Fruit fly (Drosophila melanogaster) whole organism, larva: ENCODE results near the gene GckIII.
A peak's percentile ranks its signal among the peaks of the same experiment; 100 is the strongest.

ENCODE experiments used
- noc ChIP-seq: fragments of 200-800 bp; sonication (Bioruptor generic); optimal IDR thresholded peaks from 3 replicates; lab custom pipeline; 2019; ENCODE audit warnings: missing biosample characterization, mild to moderate bottlenecking, missing genetic modification characterization, moderate library complexity

The GckIII gene

dm6 chr3R:17060244-17060664 is 25.1 kb upstream of the GckIII start:
- TF ChIP-seq noc, result peak; percentile 71

dm6 chr3R:17060809-17061394 is 24.4 kb upstream of the GckIII start:
- no peak for TF ChIP-seq noc

dm6 chr3R:17061736-17062371 is 23.5 kb upstream of the GckIII start:
- no peak for TF ChIP-seq noc

dm6 chr3R:17062705-17063104 is 22.6 kb upstream of the GckIII start:
- TF ChIP-seq noc, result no peak

- TF ChIP-seq noc, result peak; percentile 17
Observed at dm6 chr3R:17063763-17064162, 21.6 kb upstream of the GckIII start.

dm6 chr3R:17065018-17065784 is 20.1 kb upstream of the GckIII start:
- peak; percentile 98 for TF ChIP-seq noc

DNA sequence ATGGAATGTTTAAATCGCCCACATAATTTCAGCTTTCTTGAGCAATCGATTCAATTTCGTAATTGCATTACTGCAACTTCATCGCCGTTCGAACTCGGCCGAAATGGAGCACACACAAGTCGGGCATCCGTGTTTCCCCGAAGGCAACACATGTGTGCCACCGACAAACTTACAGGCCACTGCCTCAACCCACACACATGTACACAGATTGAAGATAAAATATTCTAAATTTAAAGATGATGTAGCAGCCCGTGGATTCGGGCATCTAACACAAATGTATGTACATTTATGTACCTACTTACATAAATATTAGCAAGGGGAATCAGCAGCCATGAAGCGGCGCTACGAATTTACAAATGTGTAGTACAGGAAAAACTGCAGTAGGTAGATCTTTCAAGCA is 19.2 kb upstream of the GckIII start:
- no peak for TF ChIP-seq noc

dm6 chr3R:17066828-17067430 is 18.4 kb upstream of the GckIII start:
- no peak for TF ChIP-seq noc

DNA sequence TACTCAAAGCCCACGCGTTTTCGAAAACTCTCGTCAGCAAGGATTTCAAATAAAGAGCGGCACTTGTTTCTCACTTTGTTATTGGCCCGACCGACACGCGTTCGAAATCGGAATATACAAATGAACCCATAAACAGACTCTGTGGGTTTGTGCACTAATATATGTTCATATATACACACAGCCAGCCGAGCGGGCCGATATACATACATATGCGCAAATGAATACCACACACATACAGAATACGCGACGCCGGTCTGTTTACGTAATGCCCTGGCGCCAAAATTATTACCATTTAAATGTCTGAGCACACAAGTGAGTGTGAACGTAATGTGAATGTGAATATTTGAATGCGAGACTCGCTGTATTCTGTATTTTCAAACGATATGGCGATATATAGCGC is 17.6 kb upstream of the GckIII start:
- TF ChIP-seq noc, result no peak

- peak; percentile 22 for TF ChIP-seq noc
Observed at dm6 chr3R:17072526-17073114, 12.7 kb upstream of the GckIII start, which contains the start of the genes Ns1 and mRpS11. TSS of gene Ns1 (minus strand) at chr3R:17072675. TSS of gene mRpS11 (plus strand) at chr3R:17072732.

dm6 chr3R:17077968-17078417 is 7.3 kb upstream of the GckIII start:
- no peak for TF ChIP-seq noc

dm6 chr3R:17078961-17079858 is 6.1 kb upstream of the GckIII start:
- TF ChIP-seq noc, result no peak

DNA sequence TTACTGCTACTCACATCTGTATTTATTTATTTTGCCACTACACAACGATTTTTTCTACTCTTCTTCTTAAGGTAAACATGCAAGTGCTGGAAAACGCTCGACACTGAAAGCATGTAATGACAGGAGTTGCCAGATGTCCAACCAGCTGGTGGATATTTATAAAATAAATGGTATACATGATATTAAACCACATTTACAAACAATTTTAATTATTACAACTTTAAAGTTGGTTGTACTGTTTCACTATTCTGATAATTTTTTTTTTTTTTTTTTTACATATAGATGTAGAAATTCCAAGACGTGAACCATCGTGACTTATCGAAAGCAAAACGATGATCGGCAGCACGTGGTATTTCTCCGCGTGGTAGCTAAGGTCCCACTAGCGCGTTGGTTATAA is 5.5 kb upstream of the GckIII start, which contains the start of the genes Keap1 and kuk:
Gene Keap1, minus strand, starts transcription at position 87 of the 397 bp plus-strand sequence.
Gene kuk, plus strand, starts transcription at position 386 of the 397 bp plus-strand sequence.
- peak; percentile 38 for TF ChIP-seq noc

DNA sequence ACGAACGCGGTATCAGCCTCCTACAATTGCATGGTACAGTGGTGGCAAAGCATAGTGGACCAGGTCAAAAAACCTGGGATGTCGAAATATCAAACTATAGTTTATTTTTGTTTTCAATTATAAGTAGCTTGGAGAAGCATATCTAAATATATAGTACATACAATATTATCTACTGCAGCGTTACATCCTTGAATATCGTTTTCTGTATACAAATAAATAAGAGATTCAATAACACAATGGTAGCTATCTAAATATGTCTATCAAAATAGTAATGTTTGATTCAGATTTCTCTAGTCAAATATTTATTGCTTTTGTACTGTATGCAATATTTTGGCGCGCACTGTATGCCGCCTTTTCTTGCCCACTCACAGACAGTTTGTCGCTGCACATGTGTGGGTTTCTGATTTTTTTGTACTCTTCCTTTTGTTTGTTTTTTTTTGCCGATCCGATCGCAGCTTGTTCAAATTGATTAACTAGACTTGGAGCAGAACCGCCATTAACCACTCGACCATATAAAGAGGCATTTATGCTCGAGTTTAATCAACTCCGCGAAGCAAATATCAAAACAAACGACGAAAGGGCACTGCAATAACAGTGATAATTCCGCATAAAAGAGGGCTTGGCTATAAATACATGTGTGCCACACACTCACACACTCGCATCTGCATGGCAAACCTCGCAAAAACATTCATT is 4.5 kb upstream of the GckIII start:
- TF ChIP-seq noc, result no peak
